Fruit fly (Drosophila melanogaster) whole organism, embryonic: ENCODE data around the gene CG10068.

ENCODE experiments used
- CG10147 ChIP-seq: fragments of 200-800 bp; sonication (Bioruptor generic); optimal IDR thresholded peaks from 2 replicates; lab custom pipeline; 2019; ENCODE audit warnings: missing biosample characterization, mild to moderate bottlenecking, missing genetic modification characterization, moderate library complexity
- CG10274 ChIP-seq: fragments of 200-800 bp; sonication (Bioruptor generic); optimal IDR thresholded peaks from 3 replicates; lab custom pipeline; 2017; ENCODE audit warnings: missing biosample characterization, mild to moderate bottlenecking, missing genetic modification characterization
- CG10366 ChIP-seq: fragments of 200-800 bp; sonication (Bioruptor generic); IDR thresholded peaks from 2 replicates; pipeline ENCODE4 v1.3.6; 2022; ENCODE audit warnings: missing biosample characterization, missing genetic modification characterization
- CG11093 ChIP-seq: fragments of 200-800 bp; sonication (Bioruptor generic); IDR thresholded peaks from 3 replicates; pipeline ENCODE4 v1.3.6; 2022; ENCODE audit warnings: missing biosample characterization, missing genetic modification characterization
- CG13624 ChIP-seq: fragments of 200-800 bp; sonication (Bioruptor generic); optimal IDR thresholded peaks from 2 replicates; lab custom pipeline; 2016; ENCODE audit warnings: missing biosample characterization, missing genetic modification characterization
- CG17328 ChIP-seq: fragments of 200-800 bp; sonication (Bioruptor generic); IDR thresholded peaks from 2 replicates; pipeline ENCODE4 v1.3.6; 2022; ENCODE audit warnings: missing biosample characterization, missing genetic modification characterization
- CG2120 ChIP-seq: fragments of 200-800 bp; sonication (Bioruptor generic); optimal IDR thresholded peaks from 3 replicates; lab custom pipeline; 2016; ENCODE audit warnings: missing biosample characterization, missing genetic modification characterization
- CG30431 ChIP-seq: fragments of 200-800 bp; sonication (Bioruptor generic); optimal IDR thresholded peaks from 2 replicates; lab custom pipeline; 2017; ENCODE audit warnings: missing biosample characterization, missing genetic modification characterization
- CG6175 ChIP-seq: fragments of 200-800 bp; sonication (Bioruptor generic); IDR thresholded peaks from 3 replicates; pipeline ENCODE4 v1.3.6; 2022; ENCODE audit warnings: missing biosample characterization, missing genetic modification characterization
- CG8281 ChIP-seq: fragments of 200-800 bp; sonication (Bioruptor generic); optimal IDR thresholded peaks from 2 replicates; lab custom pipeline; 2018; ENCODE audit warnings: missing biosample characterization, mild to moderate bottlenecking, missing genetic modification characterization, moderate library complexity
- CG8944 ChIP-seq: fragments of 200-800 bp; sonication (Bioruptor generic); optimal IDR thresholded peaks from 3 replicates; lab custom pipeline; 2016; ENCODE audit warnings: missing biosample characterization, missing genetic modification characterization
- D ChIP-seq, 2 experiments: fragments of 200-800 bp in 1 of 2; fragments of >200 bp in 1 of 2; sonication (Bioruptor generic) in 1 of 2; optimal IDR thresholded peaks; 2 replicates in 1 of 2; 3 replicates in 1 of 2; lab custom pipeline; 2017; ENCODE audit warnings: mild to moderate bottlenecking in 1 of 2, missing biosample characterization in 1 of 2, missing genetic modification characterization in 1 of 2, missing genetic modification reagents in 1 of 2
- Elba2 ChIP-seq: fragments of 200-800 bp; sonication (Bioruptor generic); optimal IDR thresholded peaks from 3 replicates; lab custom pipeline; 2016; ENCODE audit warnings: missing biosample characterization, missing genetic modification characterization
- H15 ChIP-seq: fragments of 200-800 bp; sonication (Bioruptor generic); IDR thresholded peaks from 3 replicates; pipeline ENCODE4 v1.3.6; 2022; ENCODE audit warnings: missing biosample characterization, missing genetic modification characterization
- HLH54F ChIP-seq: fragments of 200-800 bp; sonication (Bioruptor generic); optimal IDR thresholded peaks from 3 replicates; lab custom pipeline; 2016; ENCODE audit warnings: missing biosample characterization, missing genetic modification characterization
- HLHmδ ChIP-seq: fragments of 200-800 bp; sonication (Bioruptor generic); optimal IDR thresholded peaks from 2 replicates; lab custom pipeline; 2018; ENCODE audit warnings: missing biosample characterization, mild to moderate bottlenecking, missing genetic modification characterization, moderate library complexity
- Hey ChIP-seq: fragments of 200-800 bp; sonication (Bioruptor generic); optimal IDR thresholded peaks from 3 replicates; lab custom pipeline; 2018; ENCODE audit warnings: missing biosample characterization, mild to moderate bottlenecking, missing genetic modification characterization
- Hmr ChIP-seq: fragments of 200-800 bp; sonication (Bioruptor generic); optimal IDR thresholded peaks from 3 replicates; lab custom pipeline; 2017; ENCODE audit warnings: mild to moderate bottlenecking, missing biosample characterization, missing genetic modification reagents, missing genetic modification characterization
- MBD-R2 ChIP-seq: fragments of 200-800 bp; sonication (Bioruptor generic); IDR thresholded peaks from 2 replicates; pipeline ENCODE4 v1.3.6; 2022; ENCODE audit warnings: missing biosample characterization, missing genetic modification characterization
- Pdp1 ChIP-seq, 2 experiments: fragments of 200-800 bp; sonication (Bioruptor generic); optimal IDR thresholded peaks; 3 replicates each; lab custom pipeline; 2016; ENCODE audit warnings: missing biosample characterization in 2 of 2, missing genetic modification characterization in 2 of 2, mild to moderate bottlenecking in 1 of 2, moderate library complexity in 1 of 2
- Ptx1 ChIP-seq: fragments of 200-800 bp; sonication (Bioruptor generic); IDR thresholded peaks from 2 replicates; pipeline ENCODE4 v1.3.6; 2022; ENCODE audit warnings: missing biosample characterization, missing genetic modification characterization
- Sin3A ChIP-seq: fragments of >200 bp; optimal IDR thresholded peaks from 2 replicates; lab custom pipeline; 2018
- Six4 ChIP-seq: fragments of 200-800 bp; sonication (Bioruptor generic); optimal IDR thresholded peaks from 2 replicates; lab custom pipeline; 2016; ENCODE audit warnings: missing biosample characterization, missing genetic modification characterization
- Spps ChIP-seq: fragments of 200-800 bp; sonication (Bioruptor generic); optimal IDR thresholded peaks from 2 replicates; lab custom pipeline; 2018; ENCODE audit warnings: missing biosample characterization, mild to moderate bottlenecking, missing genetic modification characterization
- Stat92E ChIP-seq, 3 experiments: fragments of >200 bp in 2 of 3; fragments of 200-800 bp in 1 of 3; sonication (Bioruptor generic) in 1 of 3; optimal IDR thresholded peaks; 2 replicates each; lab custom pipeline; 2017 to 2019; ENCODE audit warnings: missing biosample characterization in 3 of 3, missing genetic modification characterization in 3 of 3, mild to moderate bottlenecking in 1 of 3, moderate library complexity in 1 of 3
- Trl ChIP-seq, 3 experiments: fragments of >200 bp in 2 of 3; fragments of 200-800 bp in 1 of 3; sonication (Bioruptor generic) in 1 of 3; optimal IDR thresholded peaks; 2 replicates in 1 of 3; 3 replicates in 2 of 3; lab custom pipeline; 2016 to 2017; ENCODE audit warnings: missing biosample characterization in 1 of 3, missing genetic modification characterization in 1 of 3
- Vsx1 ChIP-seq: fragments of 200-800 bp; sonication (Bioruptor generic); optimal IDR thresholded peaks from 2 replicates; lab custom pipeline; 2017; ENCODE audit warnings: missing biosample characterization, mild to moderate bottlenecking, missing genetic modification characterization, missing genetic modification reagents
- Xbp1 ChIP-seq: fragments of 200-800 bp; sonication (Bioruptor generic); optimal IDR thresholded peaks from 3 replicates; lab custom pipeline; 2016; ENCODE audit warnings: missing biosample characterization, mild to moderate bottlenecking, missing genetic modification characterization
- ash1 ChIP-seq: fragments of 200-800 bp; sonication (Bioruptor generic); optimal IDR thresholded peaks from 2 replicates; lab custom pipeline; 2018; ENCODE audit warnings: missing biosample characterization, mild to moderate bottlenecking, missing genetic modification characterization
- bcd ChIP-seq: fragments of 200-800 bp; sonication (Bioruptor generic); optimal IDR thresholded peaks from 2 replicates; lab custom pipeline; 2017; ENCODE audit warnings: missing biosample characterization, mild to moderate bottlenecking, missing genetic modification characterization
- cad ChIP-seq: fragments of >200 bp; optimal IDR thresholded peaks from 2 replicates; lab custom pipeline; 2017; ENCODE audit warnings: missing biosample characterization, missing genetic modification characterization
- caup ChIP-seq: fragments of 200-800 bp; sonication (Bioruptor generic); optimal IDR thresholded peaks from 3 replicates; lab custom pipeline; 2017; ENCODE audit warnings: missing biosample characterization, mild to moderate bottlenecking, missing genetic modification characterization, moderate library complexity; ENCODE audit not compliant: severe bottlenecking
- cwo ChIP-seq: fragments of 200-800 bp; sonication (Bioruptor generic); optimal IDR thresholded peaks from 3 replicates; lab custom pipeline; 2017; ENCODE audit warnings: missing biosample characterization, missing genetic modification characterization, mild to moderate bottlenecking, moderate library complexity, missing genetic modification reagents
- dimm ChIP-seq: fragments of 200-800 bp; sonication (Bioruptor generic); IDR thresholded peaks from 2 replicates; pipeline ENCODE4 v1.3.6; 2022; ENCODE audit warnings: missing biosample characterization, missing genetic modification characterization
- dm ChIP-seq: fragments of 200-800 bp; sonication (Bioruptor generic); optimal IDR thresholded peaks from 3 replicates; lab custom pipeline; 2016; ENCODE audit warnings: missing biosample characterization, missing genetic modification characterization
- ems ChIP-seq: fragments of 200-800 bp; sonication (Bioruptor generic); optimal IDR thresholded peaks from 3 replicates; lab custom pipeline; 2016; ENCODE audit warnings: missing biosample characterization, missing genetic modification characterization
- gce ChIP-seq: fragments of 200-800 bp; sonication (Bioruptor generic); IDR thresholded peaks from 3 replicates; pipeline ENCODE4 v1.3.6; 2022; ENCODE audit warnings: missing biosample characterization, missing genetic modification characterization
- hth ChIP-seq: fragments of >200 bp; optimal IDR thresholded peaks from 2 replicates; lab custom pipeline; 2017; ENCODE audit warnings: inconsistent platforms
- maf-S ChIP-seq: fragments of 200-800 bp; sonication (Bioruptor generic); optimal IDR thresholded peaks from 2 replicates; lab custom pipeline; 2016; ENCODE audit warnings: missing biosample characterization, missing genetic modification characterization
- nmo ChIP-seq: fragments of 200-800 bp; sonication (Bioruptor generic); optimal IDR thresholded peaks from 2 replicates; lab custom pipeline; 2018; ENCODE audit warnings: missing biosample characterization, mild to moderate bottlenecking, missing genetic modification characterization, moderate library complexity
- p53 ChIP-seq: fragments of 200-800 bp; sonication (Bioruptor generic); optimal IDR thresholded peaks from 2 replicates; lab custom pipeline; 2016; ENCODE audit warnings: missing biosample characterization, missing genetic modification characterization
- phol ChIP-seq: fragments of 200-800 bp; sonication (Bioruptor generic); optimal IDR thresholded peaks from 3 replicates; lab custom pipeline; 2018; ENCODE audit warnings: missing biosample characterization, mild to moderate bottlenecking, missing genetic modification characterization, moderate library complexity
- pnt ChIP-seq: fragments of 200-800 bp; sonication (Bioruptor generic); optimal IDR thresholded peaks from 3 replicates; lab custom pipeline; 2016; ENCODE audit warnings: missing biosample characterization, missing genetic modification characterization
- rib ChIP-seq: fragments of 200-800 bp; sonication (Bioruptor generic); IDR thresholded peaks from 2 replicates; pipeline ENCODE4 v1.3.6; 2022; ENCODE audit warnings: missing biosample characterization, missing genetic modification characterization
- sisA ChIP-seq: fragments of 200-800 bp; sonication (Bioruptor generic); IDR thresholded peaks from 2 replicates; pipeline ENCODE4 v1.3.6; 2022; ENCODE audit warnings: missing biosample characterization, missing genetic modification characterization
- tna ChIP-seq: fragments of 200-800 bp; sonication (Bioruptor generic); IDR thresholded peaks from 2 replicates; pipeline ENCODE4 v1.3.6; 2022; ENCODE audit warnings: missing biosample characterization, missing genetic modification characterization; ENCODE audit not compliant: partially characterized antibody
- unc-4 ChIP-seq: fragments of 200-800 bp; sonication (Bioruptor generic); IDR thresholded peaks from 2 replicates; pipeline ENCODE4 v1.3.6; 2022; ENCODE audit warnings: missing biosample characterization, missing genetic modification characterization; ENCODE audit not compliant: partially characterized antibody
- usp ChIP-seq: fragments of >200 bp; optimal IDR thresholded peaks from 2 replicates; lab custom pipeline; 2017; ENCODE audit warnings: missing biosample characterization, missing genetic modification characterization
- zfh2 ChIP-seq: fragments of 200-800 bp; sonication (Bioruptor generic); optimal IDR thresholded peaks from 2 replicates; lab custom pipeline; 2016; ENCODE audit warnings: missing biosample characterization, missing genetic modification characterization

Gene CG10068

dm6 chr3R:7124109-7124639, 3.7 kb downstream of the CG10068 start, which contains the start of the genes Alh and CG10098 (continued):
- peak; percentile 82 for TF ChIP-seq CG13624 (GFP tag; lab: Kevin White, UChicago)
- peak; percentile 75 for TF ChIP-seq dm (GFP tag; lab: Kevin White, UChicago)
- peak; percentile 89 for TF ChIP-seq nmo (GFP tag; lab: Kevin White, UChicago)
- TF ChIP-seq caup (GFP tag; lab: Kevin White, UChicago), result peak; percentile 44
- TF ChIP-seq Spps (tag; lab: Kevin White, UChicago), result peak; percentile 34
- TF ChIP-seq tna (GFP tag; lab: Robert Waterston, UW), result peak; percentile 22; the same call in 1 of the 2 replicates
- TF ChIP-seq rib (GFP tag; lab: Robert Waterston, UW), result peak; percentile 50; the same call in 1 of the 2 replicates
- TF ChIP-seq Ptx1 (GFP tag; lab: Robert Waterston, UW), result peak; percentile 87
- TF ChIP-seq Xbp1, result peak; percentile 93
- no peak for TF ChIP-seq ash1
- peak; percentile 92 for TF ChIP-seq HLH54F (GFP tag; lab: Kevin White, UChicago)
- peak; percentile 87 for TF ChIP-seq CG8944 (GFP tag; lab: Kevin White, UChicago)
- TF ChIP-seq gce (GFP tag; lab: Robert Waterston, UW), result 0 out of 3 replicates have a peak, but pooled peaks have one; percentile 54
- peak; percentile 75; the same call in 1 of the 3 replicates for TF ChIP-seq CG11093 (GFP tag; lab: Robert Waterston, UW)
- peak; percentile 85 for TF ChIP-seq Vsx1 (GFP tag; lab: Kevin White, UChicago)
- peak; percentile 85 for TF ChIP-seq sisA (GFP tag; lab: Robert Waterston, UW)
- peak; percentile 73 for TF ChIP-seq CG17328
- peak; percentile 84 for TF ChIP-seq Hmr (GFP tag; lab: Kevin White, UChicago)
- TF ChIP-seq cad (GFP tag; lab: Kevin White, UChicago), result no peak
- peak; percentile 91 for TF ChIP-seq pnt (GFP tag; lab: Kevin White, UChicago)
- peak; percentile 74 for TF ChIP-seq CG30431 (GFP tag; lab: Kevin White, UChicago)
- no peak for TF ChIP-seq HLHmδ (GFP tag; lab: Kevin White, UChicago)
- peak; percentile 54 for TF ChIP-seq cwo (GFP tag; lab: Kevin White, UChicago)
- TF ChIP-seq H15, result peak; percentile 62; the same call in 2 of the 3 replicates
- peak; percentile 79 for TF ChIP-seq ems
- peak; percentile 34; the same call in 1 of the 2 replicates for TF ChIP-seq dimm (GFP tag; lab: Robert Waterston, UW)
- peak; percentile 70 for TF ChIP-seq Six4 (GFP tag; lab: Kevin White, UChicago)
- TF ChIP-seq p53, result peak; percentile 50
- peak; percentile 75 for TF ChIP-seq MBD-R2 (GFP tag; lab: Robert Waterston, UW)
- peak; percentile 37 for TF ChIP-seq Hey (tag; lab: Kevin White, UChicago)
- peak; percentile 83 for TF ChIP-seq CG10366 (GFP tag; lab: Robert Waterston, UW)
- peak; percentile 90 for TF ChIP-seq Sin3A (lab: Kevin White, UChicago)
- no peak for TF ChIP-seq D (optimal IDR thresholded peaks at IDR 0.05; lab: Kevin White, UChicago)
- peak; percentile 77 for TF ChIP-seq D (GFP tag; optimal IDR thresholded peaks at IDR 0.05; lab: Kevin White, UChicago)
- TF ChIP-seq CG10147 (GFP tag; lab: Kevin White, UChicago), result peak; percentile 75
- peak; percentile 94 for TF ChIP-seq CG2120 (GFP tag; lab: Kevin White, UChicago)
- peak; percentile 60; the same call in 1 of the 2 replicates for TF ChIP-seq unc-4 (GFP tag; lab: Robert Waterston, UW)
- TF ChIP-seq usp, result no peak
- TF ChIP-seq hth (lab: Kevin White, UChicago), result no peak
- peak; percentile 44 for TF ChIP-seq CG10274 (GFP tag; lab: Kevin White, UChicago)
- TF ChIP-seq Pdp1 (GFP tag; optimal IDR thresholded peaks at IDR 0.05; lab: Kevin White, UChicago), result peak; percentile 83 to 91
- no peak for TF ChIP-seq Stat92E (GFP tag; optimal IDR thresholded peaks at IDR 0.05; lab: Kevin White, UChicago)
- peak; percentile 78 for TF ChIP-seq Elba2 (GFP tag; lab: Kevin White, UChicago)
- peak; percentile 95 for TF ChIP-seq zfh2 (GFP tag; lab: Kevin White, UChicago)
- TF ChIP-seq CG6175 (GFP tag; lab: Robert Waterston, UW), result peak; percentile 36; the same call in 1 of the 3 replicates
- peak; percentile 90 for TF ChIP-seq phol (tag; lab: Kevin White, UChicago)
- peak; percentile 74 for TF ChIP-seq maf-S (GFP tag; lab: Kevin White, UChicago)
- no peak for TF ChIP-seq CG8281 (tag; lab: Kevin White, UChicago)
- TF ChIP-seq Trl (optimal IDR thresholded peaks at IDR 0.05; lab: Kevin White, UChicago), result no peak
- peak; percentile 79 for TF ChIP-seq Trl (GFP tag; optimal IDR thresholded peaks at IDR 0.05; lab: Kevin White, UChicago)
- TF ChIP-seq bcd (GFP tag; lab: Kevin White, UChicago), result peak; percentile 79
